Fruit fly (Drosophila melanogaster) whole organism, embryonic: ENCODE results near the gene Tango2.

Experiments used
- BtbVII ChIP-seq: fragments of 200-800 bp; sonication (Bioruptor generic); optimal IDR thresholded peaks from 3 replicates; lab custom pipeline; 2017; ENCODE audit warnings: missing biosample characterization, mild to moderate bottlenecking, missing genetic modification characterization
- CG10366 ChIP-seq: fragments of 200-800 bp; sonication (Bioruptor generic); IDR thresholded peaks from 2 replicates; pipeline ENCODE4 v1.3.6; 2022; ENCODE audit warnings: missing biosample characterization, missing genetic modification characterization
- CG11696 ChIP-seq: fragments of 200-800 bp; sonication (Bioruptor generic); IDR thresholded peaks from 2 replicates; pipeline ENCODE4 v1.3.6; 2022; ENCODE audit warnings: missing biosample characterization, missing genetic modification characterization
- CG13123 ChIP-seq: fragments of 200-800 bp; sonication (Bioruptor generic); optimal IDR thresholded peaks from 2 replicates; lab custom pipeline; 2016; ENCODE audit warnings: missing biosample characterization, missing genetic modification characterization
- CG14860 ChIP-seq: fragments of 200-800 bp; sonication (Bioruptor generic); IDR thresholded peaks from 3 replicates; pipeline ENCODE4 v1.3.6; 2022; ENCODE audit warnings: missing biosample characterization, missing genetic modification characterization; ENCODE audit not compliant: partially characterized antibody
- CG15269 ChIP-seq: fragments of 200-800 bp; sonication (Bioruptor generic); optimal IDR thresholded peaks from 2 replicates; lab custom pipeline; 2018; ENCODE audit warnings: missing biosample characterization, mild to moderate bottlenecking, missing genetic modification characterization, moderate library complexity
- CG17829 ChIP-seq: fragments of 200-800 bp; optimal IDR thresholded peaks from 2 replicates; lab custom pipeline; 2019; ENCODE audit warnings: missing biosample characterization, mild to moderate bottlenecking, missing genetic modification characterization, moderate library complexity
- CG3163 ChIP-seq: fragments of 200-800 bp; sonication (Bioruptor generic); optimal IDR thresholded peaks from 3 replicates; lab custom pipeline; 2016; ENCODE audit warnings: missing biosample characterization, missing genetic modification characterization
- CG3838 ChIP-seq: fragments of 200-800 bp; sonication (Bioruptor generic); optimal IDR thresholded peaks from 3 replicates; lab custom pipeline; 2016; ENCODE audit warnings: missing biosample characterization, missing genetic modification characterization
- CG4282 ChIP-seq: fragments of 200-800 bp; sonication (Bioruptor generic); optimal IDR thresholded peaks from 2 replicates; lab custom pipeline; 2016; ENCODE audit warnings: missing biosample characterization, missing genetic modification characterization
- CG4707 ChIP-seq: fragments of 200-800 bp; sonication (Bioruptor generic); optimal IDR thresholded peaks from 2 replicates; lab custom pipeline; 2018; ENCODE audit warnings: missing biosample characterization, mild to moderate bottlenecking, missing genetic modification characterization, moderate library complexity
- CG6689 ChIP-seq: fragments of 200-800 bp; sonication (Bioruptor generic); IDR thresholded peaks from 2 replicates; pipeline ENCODE4 v1.3.6; 2022; ENCODE audit warnings: missing biosample characterization, missing genetic modification characterization
- CG6854 ChIP-seq: fragments of 200-800 bp; sonication (Bioruptor generic); optimal IDR thresholded peaks from 3 replicates; lab custom pipeline; 2017; ENCODE audit warnings: missing biosample characterization, mild to moderate bottlenecking, missing genetic modification characterization
- CG8359 ChIP-seq: fragments of 200-800 bp; sonication (Bioruptor generic); optimal IDR thresholded peaks from 2 replicates; lab custom pipeline; 2017; ENCODE audit warnings: missing biosample characterization, mild to moderate bottlenecking, missing genetic modification characterization, borderline replicate concordance
- CG9609 ChIP-seq: fragments of 200-800 bp; sonication (Bioruptor generic); optimal IDR thresholded peaks from 3 replicates; lab custom pipeline; 2016; ENCODE audit warnings: missing biosample characterization, missing genetic modification characterization
- CHES-1-like ChIP-seq: fragments of 200-800 bp; sonication (Bioruptor generic); optimal IDR thresholded peaks from 2 replicates; lab custom pipeline; 2016; ENCODE audit warnings: missing biosample characterization, missing genetic modification characterization
- Chrac-16 ChIP-seq: fragments of 200-800 bp; sonication (Bioruptor generic); optimal IDR thresholded peaks from 3 replicates; lab custom pipeline; 2016; ENCODE audit warnings: missing biosample characterization, missing genetic modification characterization
- CkIIα-i1 ChIP-seq: fragments of 200-800 bp; sonication (Bioruptor generic); IDR thresholded peaks from 2 replicates; pipeline ENCODE4 v1.3.6; 2022; ENCODE audit warnings: missing biosample characterization, missing genetic modification characterization
- Dek ChIP-seq: fragments of 200-800 bp; sonication (Bioruptor generic); optimal IDR thresholded peaks from 3 replicates; lab custom pipeline; 2019; ENCODE audit warnings: missing biosample characterization, mild to moderate bottlenecking, missing genetic modification characterization, moderate library complexity
- HLH54F ChIP-seq: fragments of 200-800 bp; sonication (Bioruptor generic); optimal IDR thresholded peaks from 3 replicates; lab custom pipeline; 2016; ENCODE audit warnings: missing biosample characterization, missing genetic modification characterization
- Hey ChIP-seq: fragments of 200-800 bp; sonication (Bioruptor generic); optimal IDR thresholded peaks from 3 replicates; lab custom pipeline; 2018; ENCODE audit warnings: missing biosample characterization, mild to moderate bottlenecking, missing genetic modification characterization
- NC2α ChIP-seq: fragments of 200-800 bp; sonication (Bioruptor generic); optimal IDR thresholded peaks from 2 replicates; lab custom pipeline; 2016; ENCODE audit warnings: missing biosample characterization, missing genetic modification characterization
- NFAT ChIP-seq: fragments of 200-800 bp; sonication (Bioruptor generic); IDR thresholded peaks from 2 replicates; pipeline ENCODE4 v1.3.6; 2022; ENCODE audit warnings: missing biosample characterization, missing genetic modification characterization
- Nf-YA ChIP-seq: fragments of 200-800 bp; sonication (Bioruptor generic); IDR thresholded peaks from 2 replicates; pipeline ENCODE4 v1.3.6; 2022; ENCODE audit warnings: missing biosample characterization, missing genetic modification characterization
- Nf-YC ChIP-seq: fragments of 200-800 bp; optimal IDR thresholded peaks from 3 replicates; lab custom pipeline; 2019; ENCODE audit warnings: missing biosample characterization, mild to moderate bottlenecking, missing genetic modification characterization, moderate library complexity
- NfI ChIP-seq: fragments of 200-800 bp; sonication (Bioruptor generic); optimal IDR thresholded peaks from 3 replicates; lab custom pipeline; 2018; ENCODE audit warnings: missing biosample characterization, mild to moderate bottlenecking, missing genetic modification characterization, moderate library complexity
- PHDP ChIP-seq: fragments of 200-800 bp; sonication (Bioruptor generic); optimal IDR thresholded peaks from 3 replicates; lab custom pipeline; 2018; ENCODE audit warnings: missing biosample characterization, mild to moderate bottlenecking, missing genetic modification characterization, moderate library complexity
- Rx ChIP-seq: fragments of 200-800 bp; sonication (Bioruptor generic); IDR thresholded peaks from 2 replicates; pipeline ENCODE4 v1.3.6; 2022; ENCODE audit warnings: missing biosample characterization, missing genetic modification characterization
- Sox100B ChIP-seq: fragments of 200-800 bp; sonication (Bioruptor generic); optimal IDR thresholded peaks from 3 replicates; lab custom pipeline; 2018; ENCODE audit warnings: missing biosample characterization, mild to moderate bottlenecking, missing genetic modification characterization
- Sry-δ ChIP-seq: fragments of 200-800 bp; sonication (Bioruptor generic); optimal IDR thresholded peaks from 2 replicates; lab custom pipeline; 2016; ENCODE audit warnings: missing biosample characterization, missing genetic modification characterization
- Vsx1 ChIP-seq: fragments of 200-800 bp; sonication (Bioruptor generic); optimal IDR thresholded peaks from 2 replicates; lab custom pipeline; 2017; ENCODE audit warnings: missing biosample characterization, mild to moderate bottlenecking, missing genetic modification characterization, missing genetic modification reagents
- bsh ChIP-seq, 2 experiments: fragments of 200-800 bp; sonication (Bioruptor generic); optimal IDR thresholded peaks; 2 replicates each; lab custom pipeline; 2017 to 2018; ENCODE audit warnings: mild to moderate bottlenecking in 2 of 2, missing biosample characterization in 2 of 2, missing genetic modification characterization in 2 of 2, moderate library complexity in 1 of 2
- cas ChIP-seq: fragments of 200-800 bp; sonication (Bioruptor generic); IDR thresholded peaks from 2 replicates; pipeline ENCODE4 v1.3.6; 2022; ENCODE audit warnings: missing biosample characterization, missing genetic modification characterization
- caup ChIP-seq: fragments of 200-800 bp; sonication (Bioruptor generic); optimal IDR thresholded peaks from 3 replicates; lab custom pipeline; 2017; ENCODE audit warnings: missing biosample characterization, mild to moderate bottlenecking, missing genetic modification characterization, moderate library complexity; ENCODE audit not compliant: severe bottlenecking
- cg ChIP-seq: fragments of 200-800 bp; sonication (Bioruptor generic); optimal IDR thresholded peaks from 3 replicates; lab custom pipeline; 2019; ENCODE audit warnings: missing biosample characterization, mild to moderate bottlenecking, missing genetic modification characterization, moderate library complexity
- chn ChIP-seq: fragments of 200-800 bp; sonication (Bioruptor generic); optimal IDR thresholded peaks from 2 replicates; lab custom pipeline; 2016; ENCODE audit warnings: missing biosample characterization, missing genetic modification characterization
- cwo ChIP-seq: fragments of 200-800 bp; sonication (Bioruptor generic); optimal IDR thresholded peaks from 3 replicates; lab custom pipeline; 2017; ENCODE audit warnings: missing biosample characterization, missing genetic modification characterization, mild to moderate bottlenecking, moderate library complexity, missing genetic modification reagents
- disco-r ChIP-seq: fragments of 200-800 bp; sonication (Bioruptor generic); optimal IDR thresholded peaks from 2 replicates; lab custom pipeline; 2016; ENCODE audit warnings: missing biosample characterization, missing genetic modification characterization
- en ChIP-seq: fragments of 200-800 bp; sonication (Bioruptor generic); optimal IDR thresholded peaks from 2 replicates; lab custom pipeline; 2016; ENCODE audit warnings: missing biosample characterization, missing genetic modification characterization
- fd64A ChIP-seq: fragments of 200-800 bp; sonication (Bioruptor generic); optimal IDR thresholded peaks from 3 replicates; lab custom pipeline; 2018; ENCODE audit warnings: missing biosample characterization, mild to moderate bottlenecking, missing genetic modification characterization
- grn ChIP-seq: fragments of 200-800 bp; sonication (Bioruptor generic); optimal IDR thresholded peaks from 3 replicates; lab custom pipeline; 2017; ENCODE audit warnings: missing biosample characterization, missing genetic modification characterization
- lbe ChIP-seq: fragments of 200-800 bp; sonication (Bioruptor generic); optimal IDR thresholded peaks from 2 replicates; lab custom pipeline; 2016; ENCODE audit warnings: missing biosample characterization, mild to moderate bottlenecking, missing genetic modification characterization
- nerfin-1 ChIP-seq: fragments of 200-800 bp; sonication (Bioruptor generic); optimal IDR thresholded peaks from 3 replicates; lab custom pipeline; 2019; ENCODE audit warnings: missing biosample characterization, mild to moderate bottlenecking, missing genetic modification characterization, moderate library complexity
- onecut ChIP-seq: fragments of 200-800 bp; sonication (Bioruptor generic); IDR thresholded peaks from 2 replicates; pipeline ENCODE4 v1.3.6; 2022; ENCODE audit warnings: missing biosample characterization, missing genetic modification characterization
- pfk ChIP-seq: fragments of 200-800 bp; sonication (Bioruptor generic); optimal IDR thresholded peaks from 2 replicates; lab custom pipeline; 2018; ENCODE audit warnings: missing biosample characterization, mild to moderate bottlenecking, missing genetic modification characterization, moderate library complexity
- ro ChIP-seq: fragments of 200-800 bp; sonication (Bioruptor generic); IDR thresholded peaks from 2 replicates; pipeline ENCODE4 v1.3.6; 2022; ENCODE audit warnings: missing biosample characterization, missing genetic modification characterization
- salm ChIP-seq: fragments of 200-800 bp; sonication (Bioruptor generic); optimal IDR thresholded peaks from 2 replicates; lab custom pipeline; 2018; ENCODE audit warnings: missing biosample characterization, mild to moderate bottlenecking, missing genetic modification characterization
- sens ChIP-seq: fragments of 200-800 bp; sonication (Bioruptor generic); peaks from one replicate; lab custom pipeline; 2016; ENCODE audit warnings: missing biosample characterization, missing genetic modification characterization
- ssp ChIP-seq: fragments of 200-800 bp; sonication (Bioruptor generic); IDR thresholded peaks from 2 replicates; pipeline ENCODE4 v1.3.6; 2022; ENCODE audit warnings: missing biosample characterization, missing genetic modification characterization
- twi ChIP-seq: fragments of 200-800 bp; optimal IDR thresholded peaks from 2 replicates; lab custom pipeline; 2019; ENCODE audit warnings: missing biosample characterization, mild to moderate bottlenecking, missing genetic modification characterization, moderate library complexity
- vvl ChIP-seq: fragments of 200-800 bp; sonication (Bioruptor generic); IDR thresholded peaks from 2 replicates; pipeline ENCODE4 v1.3.6; 2022; ENCODE audit warnings: missing biosample characterization, missing genetic modification characterization

Gene Tango2

DNA sequence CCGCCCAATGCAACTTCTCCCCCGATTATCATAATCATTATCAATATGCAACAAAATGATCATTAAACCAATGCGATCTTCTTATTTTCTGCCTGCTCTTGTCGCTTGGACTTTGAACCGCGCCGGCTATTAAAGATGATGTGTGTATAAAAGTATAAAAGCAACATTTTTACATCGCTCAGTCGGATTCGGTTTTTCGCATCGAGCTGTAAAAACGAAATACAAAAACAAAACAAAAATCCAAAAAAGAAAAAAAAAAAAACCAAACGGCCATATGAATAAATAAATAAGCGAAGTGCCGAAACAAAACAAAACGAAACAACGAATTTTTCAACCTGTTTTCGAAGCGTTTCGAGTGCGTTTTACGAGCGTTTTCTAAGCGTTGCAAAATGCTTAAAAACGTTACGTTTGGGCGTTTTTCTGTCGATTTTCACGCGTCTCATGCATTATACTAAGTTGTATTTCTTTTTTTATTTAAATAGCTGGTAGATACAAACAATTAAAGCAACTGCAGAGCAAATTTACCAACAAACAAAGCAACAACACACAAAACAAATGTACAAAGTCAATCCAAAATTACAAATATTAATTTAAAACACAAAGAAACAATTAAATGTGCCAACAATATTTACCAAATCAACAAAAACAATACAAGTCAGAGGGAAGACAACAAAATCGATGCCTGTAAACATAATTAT lies 28.1 kb downstream of the Tango2 start (continued):
- TF ChIP-seq Vsx1 (GFP tag; lab: Kevin White, UChicago), result peak; percentile 49
- TF ChIP-seq lbe (GFP tag; lab: Kevin White, UChicago), result no peak
- TF ChIP-seq CHES-1-like (GFP tag; lab: Kevin White, UChicago), result no peak
- TF ChIP-seq caup (GFP tag; lab: Kevin White, UChicago), result peak; percentile 26
- no peak for TF ChIP-seq NfI (GFP tag; lab: Kevin White, UChicago)
- TF ChIP-seq cas, result no peak
- TF ChIP-seq CG14860 (GFP tag; lab: Robert Waterston, UW), result no peak
- TF ChIP-seq CG17829 (tag; lab: Kevin White, UChicago), result no peak
- TF ChIP-seq PHDP (tag; lab: Kevin White, UChicago), result peak; percentile 65
- peak; percentile 54 for TF ChIP-seq CG4707 (GFP tag; lab: Kevin White, UChicago)
- no peak for TF ChIP-seq HLH54F (GFP tag; lab: Kevin White, UChicago)
- no peak for TF ChIP-seq Chrac-16 (GFP tag; lab: Kevin White, UChicago)
- TF ChIP-seq NFAT, result no peak
- TF ChIP-seq grn (GFP tag; lab: Kevin White, UChicago), result peak; percentile 16
- no peak for TF ChIP-seq CG3163 (GFP tag; lab: Kevin White, UChicago)
- TF ChIP-seq CG8359 (GFP tag; lab: Kevin White, UChicago), result peak; percentile 96
- no peak for TF ChIP-seq NC2α (GFP tag; lab: Kevin White, UChicago)
- TF ChIP-seq CG15269, result peak; percentile 52
- TF ChIP-seq CG6689 (GFP tag; lab: Robert Waterston, UW), result no peak
- peak; percentile 33 for TF ChIP-seq CG6854 (GFP tag; lab: Kevin White, UChicago)
- TF ChIP-seq twi, result no peak
- TF ChIP-seq Sry-δ (GFP tag; lab: Kevin White, UChicago), result no peak
- no peak for TF ChIP-seq vvl
- no peak for TF ChIP-seq salm (tag; lab: Kevin White, UChicago)
- TF ChIP-seq disco-r (GFP tag; lab: Kevin White, UChicago), result no peak
- TF ChIP-seq cwo (GFP tag; lab: Kevin White, UChicago), result no peak
- TF ChIP-seq cg, result no peak
- TF ChIP-seq BtbVII (GFP tag; lab: Kevin White, UChicago), result peak; percentile 32
- TF ChIP-seq CG13123 (GFP tag; lab: Kevin White, UChicago), result no peak
- TF ChIP-seq pfk (GFP tag; lab: Kevin White, UChicago), result no peak
- TF ChIP-seq CkIIα-i1 (GFP tag; lab: Robert Waterston, UW), result no peak
- TF ChIP-seq en (GFP tag; lab: Kevin White, UChicago), result no peak
- TF ChIP-seq Sox100B (GFP tag; lab: Kevin White, UChicago), result peak; percentile 43
- peak; percentile 88 for TF ChIP-seq sens (GFP tag; lab: Kevin White, UChicago)
- TF ChIP-seq fd64A (GFP tag; lab: Kevin White, UChicago), result no peak
- TF ChIP-seq onecut (GFP tag; lab: Robert Waterston, UW), result no peak
- TF ChIP-seq nerfin-1, result no peak
- peak; percentile 28 to 75 for TF ChIP-seq bsh (GFP tag; optimal IDR thresholded peaks at IDR 0.05; lab: Kevin White, UChicago)
- TF ChIP-seq ssp, result no peak
- no peak for TF ChIP-seq ro (GFP tag; lab: Robert Waterston, UW)
- no peak for TF ChIP-seq CG10366 (GFP tag; lab: Robert Waterston, UW)
- no peak for TF ChIP-seq CG9609
- no peak for TF ChIP-seq CG3838 (GFP tag; lab: Kevin White, UChicago)
- TF ChIP-seq CG4282 (GFP tag; lab: Kevin White, UChicago), result no peak
- TF ChIP-seq Dek (tag; lab: Kevin White, UChicago), result no peak
- TF ChIP-seq Hey (tag; lab: Kevin White, UChicago), result no peak
- no peak for TF ChIP-seq Nf-YC (tag; lab: Kevin White, UChicago)
- no peak for TF ChIP-seq Rx (GFP tag; lab: Robert Waterston, UW)
- no peak for TF ChIP-seq Nf-YA (GFP tag; lab: Robert Waterston, UW)
- TF ChIP-seq CG11696 (GFP tag; lab: Robert Waterston, UW), result no peak
- TF ChIP-seq chn (GFP tag; lab: Kevin White, UChicago), result no peak
